Fruit fly (Drosophila melanogaster) whole organism, embryonic: Measurements from ENCODE around the gene CG34057.

Experiments
- Asciz ChIP-seq: fragments of 200-800 bp; sonication (Bioruptor generic); optimal IDR thresholded peaks from 2 replicates; lab custom pipeline; 2017; ENCODE audit warnings: missing biosample characterization, mild to moderate bottlenecking, missing genetic modification characterization, missing genetic modification reagents
- Atf3 ChIP-seq: fragments of 200-800 bp; sonication (Bioruptor generic); optimal IDR thresholded peaks from 3 replicates; lab custom pipeline; 2016; ENCODE audit warnings: missing biosample characterization, missing genetic modification characterization
- B-H1 ChIP-seq: fragments of 200-800 bp; sonication (Bioruptor generic); IDR thresholded peaks from 3 replicates; pipeline ENCODE4 v1.3.6; 2022; ENCODE audit warnings: missing biosample characterization, missing genetic modification characterization
- BtbVII ChIP-seq: fragments of 200-800 bp; sonication (Bioruptor generic); optimal IDR thresholded peaks from 3 replicates; lab custom pipeline; 2017; ENCODE audit warnings: missing biosample characterization, mild to moderate bottlenecking, missing genetic modification characterization
- C15 ChIP-seq: fragments of 200-800 bp; sonication (Bioruptor generic); IDR thresholded peaks from 3 replicates; pipeline ENCODE4 v1.3.6; 2022; ENCODE audit warnings: missing biosample characterization, missing genetic modification characterization
- CG10321 ChIP-seq: fragments of 200-800 bp; sonication (Bioruptor generic); IDR thresholded peaks from 2 replicates; pipeline ENCODE4 v1.3.6; 2022; ENCODE audit warnings: missing biosample characterization, missing genetic modification characterization
- CG11560 ChIP-seq: fragments of 200-800 bp; sonication (Bioruptor generic); IDR thresholded peaks from 3 replicates; pipeline ENCODE4 v1.3.6; 2022; ENCODE audit warnings: missing biosample characterization, missing genetic modification characterization
- CG12299 ChIP-seq: fragments of 200-800 bp; sonication (Bioruptor generic); optimal IDR thresholded peaks from 2 replicates; lab custom pipeline; 2018; ENCODE audit warnings: missing biosample characterization, mild to moderate bottlenecking, missing genetic modification characterization
- CG14014 ChIP-seq: fragments of 200-800 bp; sonication (Bioruptor generic); IDR thresholded peaks from 2 replicates; pipeline ENCODE4 v1.3.6; 2022; ENCODE audit warnings: missing biosample characterization, missing genetic modification characterization
- CG14441 ChIP-seq: fragments of 200-800 bp; sonication (Bioruptor generic); IDR thresholded peaks from 2 replicates; pipeline ENCODE4 v1.3.6; 2022; ENCODE audit warnings: missing biosample characterization, missing genetic modification characterization
- CG14860 ChIP-seq: fragments of 200-800 bp; sonication (Bioruptor generic); IDR thresholded peaks from 3 replicates; pipeline ENCODE4 v1.3.6; 2022; ENCODE audit warnings: missing biosample characterization, missing genetic modification characterization; ENCODE audit not compliant: partially characterized antibody
- CG15269 ChIP-seq: fragments of 200-800 bp; sonication (Bioruptor generic); optimal IDR thresholded peaks from 2 replicates; lab custom pipeline; 2018; ENCODE audit warnings: missing biosample characterization, mild to moderate bottlenecking, missing genetic modification characterization, moderate library complexity
- CG16863 ChIP-seq: fragments of 200-800 bp; sonication (Bioruptor generic); optimal IDR thresholded peaks from 3 replicates; lab custom pipeline; 2016; ENCODE audit warnings: missing biosample characterization, missing genetic modification characterization
- CG2875 ChIP-seq: fragments of 200-800 bp; sonication (Bioruptor generic); optimal IDR thresholded peaks from 2 replicates; lab custom pipeline; 2017; ENCODE audit warnings: missing biosample characterization, mild to moderate bottlenecking, missing genetic modification characterization, missing genetic modification reagents
- CG3065 ChIP-seq: fragments of 200-800 bp; sonication (Bioruptor generic); optimal IDR thresholded peaks from 2 replicates; lab custom pipeline; 2016; ENCODE audit warnings: missing biosample characterization, missing genetic modification characterization
- CG34376 ChIP-seq: fragments of 200-800 bp; sonication (Bioruptor generic); optimal IDR thresholded peaks from 2 replicates; lab custom pipeline; 2018; ENCODE audit warnings: missing biosample characterization, mild to moderate bottlenecking, missing genetic modification characterization
- CG6683 ChIP-seq: fragments of 200-800 bp; sonication (Bioruptor generic); optimal IDR thresholded peaks from 2 replicates; lab custom pipeline; 2017; ENCODE audit warnings: missing biosample characterization, mild to moderate bottlenecking, missing genetic modification characterization, missing genetic modification reagents
- CG7745 ChIP-seq: fragments of 200-800 bp; sonication (Bioruptor generic); optimal IDR thresholded peaks from 2 replicates; lab custom pipeline; 2018; ENCODE audit warnings: missing biosample characterization, mild to moderate bottlenecking, missing genetic modification characterization, moderate library complexity
- CG8290 ChIP-seq, 3 experiments: fragments of 200-800 bp; sonication (Bioruptor generic); optimal IDR thresholded peaks; 2 replicates each; lab custom pipeline; 2016 to 2019; ENCODE audit warnings: missing biosample characterization in 3 of 3, missing genetic modification characterization in 3 of 3, mild to moderate bottlenecking in 2 of 3, moderate library complexity in 1 of 3
- D ChIP-seq, 2 experiments: fragments of 200-800 bp in 1 of 2; fragments of >200 bp in 1 of 2; sonication (Bioruptor generic) in 1 of 2; optimal IDR thresholded peaks; 2 replicates in 1 of 2; 3 replicates in 1 of 2; lab custom pipeline; 2017; ENCODE audit warnings: mild to moderate bottlenecking in 1 of 2, missing biosample characterization in 1 of 2, missing genetic modification characterization in 1 of 2, missing genetic modification reagents in 1 of 2
- Dfd ChIP-seq, 2 experiments: fragments of >200 bp; optimal IDR thresholded peaks; 2 replicates each; lab custom pipeline; 2017; ENCODE audit warnings: missing biosample characterization in 2 of 2, missing genetic modification characterization in 2 of 2
- Hsf ChIP-seq: fragments of 200-800 bp; sonication (Bioruptor generic); optimal IDR thresholded peaks from 3 replicates; lab custom pipeline; 2016; ENCODE audit warnings: missing biosample characterization, missing genetic modification characterization
- MESR4 ChIP-seq: fragments of 200-800 bp; sonication (Bioruptor generic); optimal IDR thresholded peaks from 2 replicates; lab custom pipeline; 2018; ENCODE audit warnings: missing biosample characterization, mild to moderate bottlenecking, missing genetic modification characterization, moderate library complexity
- Rx ChIP-seq: fragments of 200-800 bp; sonication (Bioruptor generic); IDR thresholded peaks from 2 replicates; pipeline ENCODE4 v1.3.6; 2022; ENCODE audit warnings: missing biosample characterization, missing genetic modification characterization
- Side ChIP-seq: fragments of 200-800 bp; sonication (Bioruptor generic); optimal IDR thresholded peaks from 2 replicates; lab custom pipeline; 2016; ENCODE audit warnings: missing biosample characterization, missing genetic modification characterization
- Sin3A ChIP-seq: fragments of >200 bp; optimal IDR thresholded peaks from 2 replicates; lab custom pipeline; 2018
- Stat92E ChIP-seq, 3 experiments: fragments of >200 bp in 2 of 3; fragments of 200-800 bp in 1 of 3; sonication (Bioruptor generic) in 1 of 3; optimal IDR thresholded peaks; 2 replicates each; lab custom pipeline; 2017 to 2019; ENCODE audit warnings: missing biosample characterization in 3 of 3, missing genetic modification characterization in 3 of 3, mild to moderate bottlenecking in 1 of 3, moderate library complexity in 1 of 3
- amos ChIP-seq: fragments of 200-800 bp; sonication (Bioruptor generic); IDR thresholded peaks from 2 replicates; pipeline ENCODE4 v1.3.6; 2022; ENCODE audit warnings: missing biosample characterization, missing genetic modification characterization; ENCODE audit not compliant: partially characterized antibody
- ase ChIP-seq: fragments of 200-800 bp; sonication (Bioruptor generic); IDR thresholded peaks from 3 replicates; pipeline ENCODE4 v1.3.6; 2022; ENCODE audit warnings: missing biosample characterization, missing genetic modification characterization
- bcd ChIP-seq: fragments of 200-800 bp; sonication (Bioruptor generic); optimal IDR thresholded peaks from 2 replicates; lab custom pipeline; 2017; ENCODE audit warnings: missing biosample characterization, mild to moderate bottlenecking, missing genetic modification characterization
- caup ChIP-seq: fragments of 200-800 bp; sonication (Bioruptor generic); optimal IDR thresholded peaks from 3 replicates; lab custom pipeline; 2017; ENCODE audit warnings: missing biosample characterization, mild to moderate bottlenecking, missing genetic modification characterization, moderate library complexity; ENCODE audit not compliant: severe bottlenecking
- chinmo ChIP-seq: fragments of 200-800 bp; sonication (Bioruptor generic); IDR thresholded peaks from 4 replicates; pipeline ENCODE4 v1.3.6; 2022; ENCODE audit warnings: missing biosample characterization, missing genetic modification characterization; ENCODE audit not compliant: partially characterized antibody
- da ChIP-seq: fragments of 200-800 bp; sonication (Bioruptor generic); optimal IDR thresholded peaks from 2 replicates; lab custom pipeline; 2016; ENCODE audit warnings: missing biosample characterization, missing genetic modification characterization
- dan ChIP-seq: fragments of 200-800 bp; sonication (Bioruptor generic); IDR thresholded peaks from 2 replicates; pipeline ENCODE4 v1.3.6; 2022; ENCODE audit warnings: missing biosample characterization, missing genetic modification characterization
- dati ChIP-seq: fragments of 200-800 bp; sonication (Bioruptor generic); IDR thresholded peaks from 2 replicates; pipeline ENCODE4 v1.3.6; 2022; ENCODE audit warnings: missing biosample characterization, missing genetic modification characterization
- dysf ChIP-seq: fragments of 200-800 bp; sonication (Bioruptor generic); IDR thresholded peaks from 3 replicates; pipeline ENCODE4 v1.3.6; 2022; ENCODE audit warnings: missing biosample characterization, missing genetic modification characterization
- emc ChIP-seq: fragments of 200-800 bp; sonication (Bioruptor generic); optimal IDR thresholded peaks from 2 replicates; lab custom pipeline; 2016; ENCODE audit warnings: missing biosample characterization, missing genetic modification characterization
- en ChIP-seq: fragments of 200-800 bp; sonication (Bioruptor generic); optimal IDR thresholded peaks from 2 replicates; lab custom pipeline; 2016; ENCODE audit warnings: missing biosample characterization, missing genetic modification characterization
- hth ChIP-seq: fragments of >200 bp; optimal IDR thresholded peaks from 2 replicates; lab custom pipeline; 2017; ENCODE audit warnings: inconsistent platforms
- insv ChIP-seq, 2 experiments: fragments of 200-800 bp; sonication (Bioruptor generic); optimal IDR thresholded peaks; 3 replicates each; lab custom pipeline; 2016 to 2018; ENCODE audit warnings: missing biosample characterization in 2 of 2, missing genetic modification characterization in 2 of 2
- oc ChIP-seq: fragments of 200-800 bp; sonication (Bioruptor generic); optimal IDR thresholded peaks from 2 replicates; lab custom pipeline; 2018; ENCODE audit warnings: missing biosample characterization, mild to moderate bottlenecking, missing genetic modification characterization, moderate library complexity
- odd ChIP-seq: fragments of 200-800 bp; sonication (Bioruptor generic); optimal IDR thresholded peaks from 2 replicates; lab custom pipeline; 2017; ENCODE audit warnings: missing biosample characterization, mild to moderate bottlenecking, missing genetic modification characterization
- pfk ChIP-seq: fragments of 200-800 bp; sonication (Bioruptor generic); optimal IDR thresholded peaks from 2 replicates; lab custom pipeline; 2018; ENCODE audit warnings: missing biosample characterization, mild to moderate bottlenecking, missing genetic modification characterization, moderate library complexity
- pum ChIP-seq: fragments of 200-800 bp; sonication (Bioruptor generic); optimal IDR thresholded peaks from 2 replicates; lab custom pipeline; 2016; ENCODE audit warnings: missing biosample characterization, missing genetic modification characterization
- sc ChIP-seq, 3 experiments: fragments of >200 bp in 2 of 3; fragments of 200-800 bp in 1 of 3; sonication (Bioruptor generic) in 1 of 3; optimal IDR thresholded peaks; 2 replicates in 2 of 3; 3 replicates in 1 of 3; lab custom pipeline; 2017; ENCODE audit warnings: mild to moderate bottlenecking in 1 of 3, missing biosample characterization in 1 of 3, missing genetic modification characterization in 1 of 3, missing genetic modification reagents in 1 of 3
- sima ChIP-seq: fragments of 200-800 bp; sonication (Bioruptor generic); optimal IDR thresholded peaks from 2 replicates; lab custom pipeline; 2016; ENCODE audit warnings: missing biosample characterization, missing genetic modification characterization
- trem ChIP-seq: fragments of 200-800 bp; optimal IDR thresholded peaks from 3 replicates; lab custom pipeline; 2019; ENCODE audit warnings: missing biosample characterization, mild to moderate bottlenecking, missing genetic modification characterization, moderate library complexity
- unc-4 ChIP-seq: fragments of 200-800 bp; sonication (Bioruptor generic); IDR thresholded peaks from 2 replicates; pipeline ENCODE4 v1.3.6; 2022; ENCODE audit warnings: missing biosample characterization, missing genetic modification characterization; ENCODE audit not compliant: partially characterized antibody
- z ChIP-seq: fragments of 200-800 bp; sonication (Bioruptor generic); IDR thresholded peaks from 3 replicates; pipeline ENCODE4 v1.3.6; 2022; ENCODE audit warnings: missing biosample characterization, missing genetic modification characterization

CG34057 gene

DNA sequence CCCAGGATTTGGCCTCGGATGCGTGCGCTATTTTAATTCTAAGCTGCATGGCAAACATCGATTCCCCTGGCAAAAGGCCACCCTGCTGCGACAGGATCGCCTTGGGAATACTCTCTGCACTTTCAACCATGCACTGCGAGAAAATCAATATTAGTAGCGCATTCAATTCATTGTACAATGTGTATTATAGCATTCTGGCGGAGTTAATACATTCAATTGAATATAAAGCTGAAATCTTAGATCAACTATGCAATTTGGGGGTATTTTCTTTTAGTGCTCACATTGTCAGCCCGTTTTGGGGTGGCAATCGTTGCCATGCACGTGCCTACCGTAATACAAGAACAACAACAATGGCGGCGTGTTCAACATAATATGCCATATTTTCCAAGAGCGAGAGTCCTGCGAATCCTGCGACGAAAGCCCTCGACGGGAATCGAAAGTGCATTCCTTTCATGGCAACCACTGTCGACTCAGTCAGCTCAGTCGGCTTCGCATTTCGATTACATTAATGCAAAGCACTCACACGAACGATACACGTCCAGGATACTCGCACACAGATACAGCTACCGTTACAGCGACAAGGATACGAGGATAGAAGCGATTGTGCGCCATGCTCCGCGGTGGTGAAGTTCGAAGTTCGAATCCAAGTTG, 10.6 kb downstream of the CG34057 start (continued):
- no peak for TF ChIP-seq unc-4
- no peak for TF ChIP-seq D (optimal IDR thresholded peaks at IDR 0.05; lab: Kevin White, UChicago)
- peak; percentile 68 for TF ChIP-seq D (GFP tag; optimal IDR thresholded peaks at IDR 0.05; lab: Kevin White, UChicago)
- no peak for TF ChIP-seq pum (GFP tag; lab: Kevin White, UChicago)
- TF ChIP-seq CG16863 (GFP tag; lab: Kevin White, UChicago), result no peak
- TF ChIP-seq hth (lab: Kevin White, UChicago), result no peak
- no peak for TF ChIP-seq amos (GFP tag; lab: Robert Waterston, UW)
- no peak for TF ChIP-seq dati (GFP tag; lab: Robert Waterston, UW)
- no peak for TF ChIP-seq en (GFP tag; lab: Kevin White, UChicago)
- no peak for TF ChIP-seq Dfd (GFP tag; optimal IDR thresholded peaks at IDR 0.05; lab: Kevin White, UChicago)
- TF ChIP-seq MESR4 (GFP tag; lab: Kevin White, UChicago), result no peak
- no peak for TF ChIP-seq chinmo (GFP tag; lab: Robert Waterston, UW)
- no peak for TF ChIP-seq CG3065 (GFP tag; lab: Kevin White, UChicago)
- TF ChIP-seq CG11560 (tag; lab: Robert Waterston, UW), result no peak
- no peak for TF ChIP-seq B-H1 (GFP tag; lab: Robert Waterston, UW)
- no peak for TF ChIP-seq Atf3
- no peak for TF ChIP-seq BtbVII (GFP tag; lab: Kevin White, UChicago)
- no peak for TF ChIP-seq Asciz (GFP tag; lab: Kevin White, UChicago)
- no peak for TF ChIP-seq z (GFP tag; lab: Robert Waterston, UW)
- TF ChIP-seq Sin3A (lab: Kevin White, UChicago), result no peak
- TF ChIP-seq CG2875, result peak; percentile 33
- no peak for TF ChIP-seq pfk (GFP tag; lab: Kevin White, UChicago)
- TF ChIP-seq CG12299 (tag; lab: Kevin White, UChicago), result no peak
- TF ChIP-seq Rx (GFP tag; lab: Robert Waterston, UW), result no peak; the same call in 1 of the 2 replicates
- TF ChIP-seq bcd (GFP tag; lab: Kevin White, UChicago), result peak; percentile 22
- no peak for TF ChIP-seq C15
- TF ChIP-seq sc (optimal IDR thresholded peaks at IDR 0.05; lab: Kevin White, UChicago), result no peak
- TF ChIP-seq sc (GFP tag; optimal IDR thresholded peaks at IDR 0.05; lab: Kevin White, UChicago), result no peak
- no peak for TF ChIP-seq CG15269 (tag; lab: Kevin White, UChicago)
- no peak for TF ChIP-seq CG14014 (GFP tag; lab: Robert Waterston, UW)
- no peak for TF ChIP-seq caup
- no peak for TF ChIP-seq insv (GFP tag; optimal IDR thresholded peaks at IDR 0.05; lab: Kevin White, UChicago)
- TF ChIP-seq CG6683 (GFP tag; lab: Kevin White, UChicago), result no peak
- TF ChIP-seq trem (tag; lab: Kevin White, UChicago), result no peak
- TF ChIP-seq Side (GFP tag; lab: Kevin White, UChicago), result no peak
- no peak for TF ChIP-seq CG10321 (GFP tag; lab: Robert Waterston, UW)
- no peak for TF ChIP-seq CG8290 (GFP tag; optimal IDR thresholded peaks at IDR 0.05; lab: Kevin White, UChicago)
- peak in 1 of 2 experiments; percentile 34 for TF ChIP-seq CG8290 (tag; optimal IDR thresholded peaks at IDR 0.05; lab: Kevin White, UChicago)
- no peak for TF ChIP-seq Stat92E (GFP tag; optimal IDR thresholded peaks at IDR 0.05; lab: Kevin White, UChicago)
- TF ChIP-seq sima, result no peak
- TF ChIP-seq da (GFP tag; lab: Kevin White, UChicago), result no peak
- peak; percentile 28 for TF ChIP-seq Hsf
- peak; percentile 44 for TF ChIP-seq oc
- TF ChIP-seq emc (GFP tag; lab: Kevin White, UChicago), result no peak
- TF ChIP-seq ase (GFP tag; lab: Robert Waterston, UW), result 0 out of 3 replicates have a peak, but pooled peaks have one; percentile 29
- no peak for TF ChIP-seq odd (GFP tag; lab: Kevin White, UChicago)
- no peak for TF ChIP-seq CG14441 (GFP tag; lab: Robert Waterston, UW)
- TF ChIP-seq CG14860 (GFP tag; lab: Robert Waterston, UW), result no peak
- TF ChIP-seq CG7745 (tag; lab: Kevin White, UChicago), result no peak
- no peak for TF ChIP-seq dan (GFP tag; lab: Robert Waterston, UW)
- no peak for TF ChIP-seq CG34376 (GFP tag; lab: Kevin White, UChicago)
- TF ChIP-seq dysf (GFP tag; lab: Robert Waterston, UW), result 0 out of 3 replicates have a peak, but pooled peaks have one; percentile 19
